Worm (Caenorhabditis elegans): ENCODE data around the gene Y94H6A.5.

ce11 chrIV:2664901-2665201, 38.9 kb downstream of the Y94H6A.5 start:
- no peak for TF ChIP-seq flt-1 (GFP tag; IDR thresholded peaks at IDR 0.05)
- no peak for TF ChIP-seq ama-1 (optimal IDR thresholded peaks at IDR 0.05)
- TF ChIP-seq ceh-13 (GFP tag; optimal IDR thresholded peaks at IDR 0.05): no peak
- no peak for TF ChIP-seq hnd-1 (tag; optimal IDR thresholded peaks at IDR 0.05)
- TF ChIP-seq tbx-11 (GFP tag; IDR thresholded peaks at IDR 0.05): no peak
